Fruit fly (Drosophila melanogaster): ENCODE data around the gene GV1.
A peak's percentile ranks its signal among the peaks of the same experiment; 100 is the strongest.

Gene GV1

DNA sequence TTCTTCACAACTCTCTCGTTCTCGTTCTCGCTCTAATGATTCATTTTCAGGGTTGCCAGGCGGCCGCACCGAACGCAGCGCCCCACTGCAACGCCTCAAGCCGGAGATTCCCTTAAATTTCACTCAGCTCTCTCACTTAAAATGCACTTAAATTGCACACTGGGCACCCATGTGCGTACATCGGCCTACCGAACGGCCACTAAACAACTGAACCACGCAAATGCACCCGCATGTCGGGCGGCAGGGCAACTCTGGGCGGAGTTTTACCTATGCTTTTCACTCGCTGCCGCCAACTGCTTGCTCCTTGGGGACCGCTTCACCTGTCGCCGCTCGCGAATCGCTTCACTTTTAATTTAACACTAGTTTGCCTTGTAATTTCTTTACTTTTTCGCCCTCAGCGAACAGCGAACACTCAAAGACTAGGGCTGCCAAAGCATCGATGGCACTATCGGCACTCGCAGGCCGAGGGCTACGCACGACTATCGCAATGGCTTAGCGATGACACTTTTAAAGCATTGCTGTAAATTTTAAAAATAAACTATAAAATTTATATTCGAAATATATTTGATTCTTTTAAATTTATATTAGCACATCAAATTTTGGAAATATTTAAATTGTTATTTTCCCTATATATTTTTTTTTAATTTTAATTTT, 51.5 kb downstream of the GV1 start, which contains the start of gene Rap1 (continued):
- TF ChIP-seq Hmx (GFP tag; optimal IDR thresholded peaks at IDR 0.05) (no peak), CG11560 (tag; IDR thresholded peaks at IDR 0.05) (0 out of 3 replicates have a peak, but pooled peaks have one; percentile 37), CG31388 (GFP tag; optimal IDR thresholded peaks at IDR 0.05) (no peak), CG8359 (GFP tag; optimal IDR thresholded peaks at IDR 0.05; ENCODE audit: borderline replicate concordance) (peak; percentile 9), CrebB (tag; optimal IDR thresholded peaks at IDR 0.05) (no peak), CG1602 (GFP tag; optimal IDR thresholded peaks at IDR 0.05) (peak; percentile 45), CG8924 (tag; optimal IDR thresholded peaks at IDR 0.05) (no peak), CG3838 (GFP tag; optimal IDR thresholded peaks at IDR 0.05) (no peak), Hey (tag; optimal IDR thresholded peaks at IDR 0.05) (no peak), Aef1 (GFP tag; IDR thresholded peaks at IDR 0.05) (peak; percentile 74), pb (GFP tag; optimal IDR thresholded peaks at IDR 0.05) (peak; percentile 52), ap (GFP tag; IDR thresholded peaks at IDR 0.05) (peak; percentile 22; the same call in 1 of the 2 replicates), CG11695 (GFP tag; IDR thresholded peaks at IDR 0.05) (peak; percentile 42; the same call in 2 of the 3 replicates), CG2120 (GFP tag; optimal IDR thresholded peaks at IDR 0.05) (peak; percentile 69), cwo (GFP tag; optimal IDR thresholded peaks at IDR 0.05) (peak; percentile 6), sisA (GFP tag; IDR thresholded peaks at IDR 0.05) (peak; percentile 61), Asciz (GFP tag; optimal IDR thresholded peaks at IDR 0.05) (no peak), CG12769 (tag; optimal IDR thresholded peaks at IDR 0.05) (no peak), CG18764 (GFP tag; optimal IDR thresholded peaks at IDR 0.05) (peak; percentile 21), CG3065 (GFP tag; optimal IDR thresholded peaks at IDR 0.05) (no peak), kah (GFP tag; optimal IDR thresholded peaks at IDR 0.05) (no peak), Dbx (GFP tag; IDR thresholded peaks at IDR 0.05) (peak; percentile 90), CG13894 (tag; optimal IDR thresholded peaks at IDR 0.05) (peak; percentile 40), Dref (GFP tag; IDR thresholded peaks at IDR 0.05) (peak; percentile 56), CG34376 (GFP tag; optimal IDR thresholded peaks at IDR 0.05) (peak; percentile 54), CG18619 (GFP tag; optimal IDR thresholded peaks at IDR 0.05) (peak; percentile 61), CG6689 (GFP tag; IDR thresholded peaks at IDR 0.05) (peak; percentile 57), Stat92E (GFP tag; optimal IDR thresholded peaks at IDR 0.05) (no peak), ewg (GFP tag; optimal IDR thresholded peaks at IDR 0.05) (peak; percentile 27), zfh1 (GFP tag; IDR thresholded peaks at IDR 0.05) (peak; percentile 60), CG4820 (GFP tag; optimal IDR thresholded peaks at IDR 0.05) (peak; percentile 23), Xrp1 (GFP tag; IDR thresholded peaks at IDR 0.05) (peak; percentile 69), tio (GFP tag; optimal IDR thresholded peaks at IDR 0.05) (no peak), ato (GFP tag; IDR thresholded peaks at IDR 0.05; ENCODE audit: partially characterized antibody) (peak; percentile 78), CG10543 (GFP tag; optimal IDR thresholded peaks at IDR 0.05) (peak; percentile 32), CG7963 (GFP tag; IDR thresholded peaks at IDR 0.05; ENCODE audit: partially characterized antibody) (peak; percentile 85), Taf1 (GFP tag; IDR thresholded peaks at IDR 0.05) (peak; percentile 25; the same call in 1 of the 2 replicates), CG3847 (GFP tag; IDR thresholded peaks at IDR 0.05) (peak; percentile 87), Ptx1 (GFP tag; IDR thresholded peaks at IDR 0.05) (peak; percentile 81), CG1233 (GFP tag; optimal IDR thresholded peaks at IDR 0.05) (peak; percentile 52), CG11723 (GFP tag; optimal IDR thresholded peaks at IDR 0.05) (peak; percentile 32), Deaf1 (tag; optimal IDR thresholded peaks at IDR 0.05) (peak; percentile 12), CG13287 (GFP tag; IDR thresholded peaks at IDR 0.05; ENCODE audit: partially characterized antibody) (peak; percentile 87), chm (GFP tag; IDR thresholded peaks at IDR 0.05) (no peak), caup (GFP tag; optimal IDR thresholded peaks at IDR 0.05; ENCODE audit: severe bottlenecking) (no peak), fd64A (GFP tag; optimal IDR thresholded peaks at IDR 0.05) (no peak), E2f2 (GFP tag; IDR thresholded peaks at IDR 0.05) (peak; percentile 53), CG11093 (GFP tag; IDR thresholded peaks at IDR 0.05) (peak; percentile 67; the same call in 2 of the 3 replicates), CG13123 (GFP tag; optimal IDR thresholded peaks at IDR 0.05) (no peak)
